Worm (Caenorhabditis elegans): Measurements from ENCODE around the gene F36G9.7.

- no peak for TF ChIP-seq ama-1 (optimal IDR thresholded peaks at IDR 0.05)
- TF ChIP-seq unc-3 (GFP tag; conservative IDR thresholded peaks at IDR 0.05), result no peak
- no peak for TF ChIP-seq unc-3 (tag; optimal IDR thresholded peaks at IDR 0.05)
- TF ChIP-seq hlh-8 (tag; optimal IDR thresholded peaks at IDR 0.05), result no peak
- no peak for TF ChIP-seq F13H6.1 (tag; optimal IDR thresholded peaks at IDR 0.05)
- TF ChIP-seq ceh-18 (tag; optimal IDR thresholded peaks at IDR 0.05), result no peak
- no peak for TF ChIP-seq madf-2 (tag; optimal IDR thresholded peaks at IDR 0.05)
- TF ChIP-seq pha-4 (tag; optimal IDR thresholded peaks at IDR 0.05), result no peak
Measured at ce11 chrV:15940254-15940653, 29.3 kb downstream of the F36G9.7 start, which contains the start of gene srw-55.

Data from whole organism, late embryonic.